Worm (Caenorhabditis elegans) whole organism, early embryonic: ENCODE results near the gene spig-10.

Experiments
- B0310.2 ChIP-seq: sonication (generic microtip); optimal IDR thresholded peaks from 2 replicates; lab custom pipeline; 2016; ENCODE audit warnings: mild to moderate bottlenecking, missing genetic modification characterization, missing compliant biosample characterization
- F13C5.2 ChIP-seq: sonication (generic microtip); optimal IDR thresholded peaks from 2 replicates; lab custom pipeline; 2017; ENCODE audit warnings: mild to moderate bottlenecking, missing genetic modification characterization, inconsistent platforms, missing compliant biosample characterization
- aly-1 ChIP-seq: sonication (generic microtip); optimal IDR thresholded peaks from 2 replicates; lab custom pipeline; 2016; ENCODE audit warnings: missing genetic modification characterization, missing compliant biosample characterization
- ama-1 ChIP-seq: fragments of 150-350 bp; optimal IDR thresholded peaks from 2 replicates; lab custom pipeline; 2014
- ceh-13 ChIP-seq: fragments of 200-800 bp; sonication (Bioruptor generic); optimal IDR thresholded peaks from 2 replicates; lab custom pipeline; 2018; ENCODE audit warnings: mild to moderate bottlenecking, missing genetic modification characterization, missing compliant biosample characterization
- ceh-36 ChIP-seq: sonication (generic microtip); optimal IDR thresholded peaks from 2 replicates; lab custom pipeline; 2016; ENCODE audit warnings: missing genetic modification characterization, inconsistent platforms, missing compliant biosample characterization
- ets-7 ChIP-seq: sonication (generic microtip); optimal IDR thresholded peaks from 2 replicates; lab custom pipeline; 2016; ENCODE audit warnings: missing genotype, missing genetic modification characterization, missing compliant biosample characterization
- flt-1 ChIP-seq: fragments of 200-800 bp; sonication (Bioruptor generic); IDR thresholded peaks from 2 replicates; pipeline ENCODE4 v1.3.6; 2022; ENCODE audit warnings: missing genetic modification characterization, missing compliant biosample characterization
- hmbx-1 ChIP-seq: sonication (generic microtip); optimal IDR thresholded peaks from 2 replicates; lab custom pipeline; 2016; ENCODE audit warnings: mild to moderate bottlenecking, missing genetic modification characterization, missing compliant biosample characterization
- hmg-4 ChIP-seq: fragments of 200-800 bp; sonication (Bioruptor generic); optimal IDR thresholded peaks from 2 replicates; lab custom pipeline; 2018; ENCODE audit warnings: mild to moderate bottlenecking, missing genetic modification characterization, missing compliant biosample characterization
- hnd-1 ChIP-seq: sonication (generic microtip); optimal IDR thresholded peaks from 2 replicates; lab custom pipeline; 2016; ENCODE audit warnings: missing genetic modification characterization, missing compliant biosample characterization
- pes-1 ChIP-seq: fragments of 200-800 bp; sonication (Bioruptor generic); IDR thresholded peaks from 2 replicates; pipeline ENCODE4 v1.3.6; 2022; ENCODE audit warnings: missing genetic modification reagents, missing genetic modification characterization, missing compliant biosample characterization
- scrt-1 ChIP-seq: fragments of 200-800 bp; sonication (Bioruptor generic); IDR thresholded peaks from 2 replicates; pipeline ENCODE4 v1.3.6; 2022; ENCODE audit warnings: missing genetic modification characterization, missing compliant biosample characterization
- sea-1 ChIP-seq: fragments of 200-800 bp; sonication (Bioruptor generic); conservative IDR thresholded peaks from 2 replicates; pipeline ENCODE4 v1.3.6; 2022; ENCODE audit warnings: missing genetic modification characterization, missing compliant biosample characterization
- tbx-11 ChIP-seq: fragments of 200-800 bp; sonication (Bioruptor generic); IDR thresholded peaks from 2 replicates; pipeline ENCODE4 v1.3.6; 2022; ENCODE audit warnings: missing genetic modification characterization, missing compliant biosample characterization
- tbx-37 ChIP-seq: fragments of 200-800 bp; sonication (Bioruptor generic); conservative IDR thresholded peaks from 2 replicates; pipeline ENCODE4 v1.3.6; 2022; ENCODE audit warnings: missing genetic modification reagents, missing genetic modification characterization, missing compliant biosample characterization
- tra-4 ChIP-seq: sonication (generic microtip); optimal IDR thresholded peaks from 2 replicates; lab custom pipeline; 2017; ENCODE audit warnings: missing genetic modification characterization, missing compliant biosample characterization

Gene spig-10

ce11 chrV:7000734-7001133, 5.3 kb upstream of the spig-10 start:
- TF ChIP-seq ceh-36 (tag; lab: Kevin White, UChicago): no peak
- no peak for TF ChIP-seq tbx-37 (GFP tag; lab: Robert Waterston, UW)
- TF ChIP-seq sea-1 (GFP tag; lab: Robert Waterston, UW): no peak
- TF ChIP-seq aly-1 (tag; lab: Kevin White, UChicago): no peak
- TF ChIP-seq hnd-1: no peak
- TF ChIP-seq ceh-13 (GFP tag; lab: Kevin White, UChicago): no peak
- TF ChIP-seq tbx-11 (GFP tag; lab: Robert Waterston, UW): no peak
- TF ChIP-seq hmbx-1: no peak
- no peak for TF ChIP-seq ets-7 (tag; lab: Kevin White, UChicago)

- TF ChIP-seq hmg-4 (GFP tag; lab: Kevin White, UChicago) (no peak), pes-1 (no peak), ceh-36 (tag; lab: Kevin White, UChicago) (no peak), tra-4 (tag; lab: Kevin White, UChicago) (no peak), ets-7 (tag; lab: Kevin White, UChicago) (no peak), tbx-11 (GFP tag; lab: Robert Waterston, UW) (no peak), sea-1 (GFP tag; lab: Robert Waterston, UW) (no peak), aly-1 (tag; lab: Kevin White, UChicago) (no peak)
Observed at ce11 chrV:7003850-7004249, 2.2 kb upstream of the spig-10 start, which contains the start of gene srab-4. Gene srab-4, plus strand, starts transcription at chrV:7004150.

ce11 chrV:7007307-7007706, 1.2 kb downstream of the spig-10 start, which contains the start of gene drd-10:
Gene drd-10, plus strand, starts transcription at chrV:7007607.
- TF ChIP-seq ets-7 (tag; lab: Kevin White, UChicago) (no peak), hmg-4 (GFP tag; lab: Kevin White, UChicago) (no peak), F13C5.2 (tag; lab: Kevin White, UChicago) (no peak), pes-1 (no peak), flt-1 (GFP tag; lab: Robert Waterston, UW) (no peak), tbx-11 (GFP tag; lab: Robert Waterston, UW) (no peak), sea-1 (GFP tag; lab: Robert Waterston, UW) (no peak), aly-1 (tag; lab: Kevin White, UChicago) (no peak), ceh-36 (tag; lab: Kevin White, UChicago) (no peak), hmbx-1 (no peak)

ce11 chrV:7009461-7009860, 3.4 kb downstream of the spig-10 start, which contains the start of gene C33G8.2:
Gene C33G8.2, plus strand, starts transcription at chrV:7009761.
- TF ChIP-seq ceh-13 (GFP tag; lab: Kevin White, UChicago) (no peak), ama-1 (no peak), B0310.2 (tag; lab: Kevin White, UChicago) (no peak), hmbx-1 (no peak), hmg-4 (GFP tag; lab: Kevin White, UChicago) (no peak), aly-1 (tag; lab: Kevin White, UChicago) (no peak), tbx-37 (GFP tag; lab: Robert Waterston, UW) (no peak), tbx-11 (GFP tag; lab: Robert Waterston, UW) (no peak), ceh-36 (tag; lab: Kevin White, UChicago) (no peak), F13C5.2 (tag; lab: Kevin White, UChicago) (no peak), scrt-1 (GFP tag; lab: Robert Waterston, UW) (no peak)

ce11 chrV:7012617-7013016, 6.6 kb downstream of the spig-10 start, which contains the start of gene srw-127:
Gene srw-127, plus strand, starts transcription at chrV:7012917.
- no peak for TF ChIP-seq pes-1
- no peak for TF ChIP-seq hmg-4 (GFP tag; lab: Kevin White, UChicago)
- TF ChIP-seq ceh-36 (tag; lab: Kevin White, UChicago): no peak
- TF ChIP-seq hmbx-1: no peak
- TF ChIP-seq ceh-13 (GFP tag; lab: Kevin White, UChicago): no peak
- TF ChIP-seq hnd-1: no peak
- no peak for TF ChIP-seq scrt-1 (GFP tag; lab: Robert Waterston, UW)
- no peak for TF ChIP-seq ets-7 (tag; lab: Kevin White, UChicago)
- TF ChIP-seq tbx-11 (GFP tag; lab: Robert Waterston, UW): no peak
- no peak for TF ChIP-seq ama-1
- TF ChIP-seq F13C5.2 (tag; lab: Kevin White, UChicago): no peak
- TF ChIP-seq tbx-37 (GFP tag; lab: Robert Waterston, UW): no peak
- TF ChIP-seq tra-4 (tag; lab: Kevin White, UChicago): no peak
- no peak for TF ChIP-seq aly-1 (tag; lab: Kevin White, UChicago)
- no peak for TF ChIP-seq sea-1 (GFP tag; lab: Robert Waterston, UW)
- TF ChIP-seq B0310.2 (tag; lab: Kevin White, UChicago): no peak
- TF ChIP-seq flt-1 (GFP tag; lab: Robert Waterston, UW): no peak

- TF ChIP-seq tbx-37 (GFP tag; lab: Robert Waterston, UW): no peak
Observed at ce11 chrV:7015872-7016271, 9.8 kb downstream of the spig-10 start, which contains the start of gene C33G8.13. Gene C33G8.13, minus strand, starts transcription at chrV:7015972.

ce11 chrV:7017059-7017458, 11.0 kb downstream of the spig-10 start, which contains the start of gene srsx-32:
Gene srsx-32, plus strand, starts transcription at chrV:7017359.
- TF ChIP-seq F13C5.2 (tag; lab: Kevin White, UChicago): no peak
- no peak for TF ChIP-seq ets-7 (tag; lab: Kevin White, UChicago)
- TF ChIP-seq hmg-4 (GFP tag; lab: Kevin White, UChicago): no peak
- no peak for TF ChIP-seq tbx-11 (GFP tag; lab: Robert Waterston, UW)
- no peak for TF ChIP-seq B0310.2 (tag; lab: Kevin White, UChicago)
- no peak for TF ChIP-seq hmbx-1
- TF ChIP-seq sea-1 (GFP tag; lab: Robert Waterston, UW): no peak
- no peak for TF ChIP-seq aly-1 (tag; lab: Kevin White, UChicago)
- no peak for TF ChIP-seq flt-1 (GFP tag; lab: Robert Waterston, UW)
- no peak for TF ChIP-seq tbx-37 (GFP tag; lab: Robert Waterston, UW)
- no peak for TF ChIP-seq ceh-13 (GFP tag; lab: Kevin White, UChicago)
- no peak for TF ChIP-seq pes-1
- TF ChIP-seq ceh-36 (tag; lab: Kevin White, UChicago): no peak
- TF ChIP-seq hnd-1: no peak
- no peak for TF ChIP-seq scrt-1 (GFP tag; lab: Robert Waterston, UW)
- TF ChIP-seq tra-4 (tag; lab: Kevin White, UChicago): no peak
- no peak for TF ChIP-seq ama-1
